Worm (Caenorhabditis elegans) whole organism, midembryonic: ENCODE data around the gene miz-1.

Experiments used
- T22C8.4 ChIP-seq: fragments of 200-800 bp; sonication (Bioruptor generic); IDR thresholded peaks from 2 replicates; pipeline ENCODE4 v1.3.6; 2022; ENCODE audit warnings: missing genetic modification characterization, missing compliant biosample characterization
- cog-1 ChIP-seq: sonication (generic microtip); optimal IDR thresholded peaks from 2 replicates; lab custom pipeline; 2016; ENCODE audit warnings: missing genetic modification characterization, missing compliant biosample characterization
- flt-1 ChIP-seq: fragments of 200-800 bp; sonication (Bioruptor generic); IDR thresholded peaks from 2 replicates; pipeline ENCODE4 v1.3.6; 2022; ENCODE audit warnings: missing genetic modification characterization, missing compliant biosample characterization
- klf-2 ChIP-seq: fragments of 200-800 bp; sonication (Bioruptor generic); conservative IDR thresholded peaks from 2 replicates; pipeline ENCODE4 v1.3.6; 2022; ENCODE audit warnings: missing genetic modification reagents, missing genetic modification characterization, missing compliant biosample characterization
- ref-1 ChIP-seq: fragments of 200-800 bp; sonication (Bioruptor generic); conservative IDR thresholded peaks from 2 replicates; pipeline ENCODE4 v1.3.6; 2022; ENCODE audit warnings: missing genetic modification reagents, missing genetic modification characterization, missing compliant biosample characterization
- tab-1 ChIP-seq: fragments of 200-800 bp; sonication (Bioruptor generic); IDR thresholded peaks from 2 replicates; pipeline ENCODE4 v1.3.6; 2022; ENCODE audit warnings: missing genetic modification characterization, missing compliant biosample characterization
- ztf-23 ChIP-seq: fragments of 200-800 bp; sonication (Bioruptor generic); IDR thresholded peaks from 2 replicates; pipeline ENCODE4 v1.3.6; 2022; ENCODE audit warnings: missing genetic modification reagents, missing genetic modification characterization, missing compliant biosample characterization

- no peak for TF ChIP-seq T22C8.4 (GFP tag; lab: Robert Waterston, UW)
- TF ChIP-seq cog-1 (tag; lab: Kevin White, UChicago) = no peak
- no peak for TF ChIP-seq klf-2
- no peak for TF ChIP-seq tab-1 (GFP tag; lab: Robert Waterston, UW)
- no peak for TF ChIP-seq flt-1
- no peak for TF ChIP-seq ref-1 (GFP tag; lab: Robert Waterston, UW)
- no peak for TF ChIP-seq ztf-23
Observed at ce11 chrIV:10811388-10811787, 811 bp upstream of the miz-1 start.
